Fruit fly (Drosophila melanogaster): ENCODE results near the gene Blos4.

DNA sequence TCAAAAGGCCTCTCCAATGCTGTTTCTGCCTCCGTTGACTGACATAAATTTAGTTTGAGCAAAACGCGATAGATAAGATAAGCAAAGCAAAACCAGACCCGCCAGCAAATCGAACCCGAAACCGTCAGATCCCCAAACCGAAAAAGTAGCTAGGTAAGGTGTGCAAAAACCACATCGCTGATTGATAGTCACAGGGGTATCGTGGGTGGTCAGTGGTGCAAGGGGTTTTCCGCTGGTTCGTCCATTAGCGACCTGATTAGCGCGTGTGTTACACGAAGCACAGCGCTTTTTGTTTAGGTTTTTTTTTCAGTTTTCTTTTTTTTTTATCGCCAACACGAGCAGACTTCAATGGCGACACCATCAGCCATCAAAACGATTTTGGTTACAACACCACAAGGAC is 15.0 kb upstream of the Blos4 start:
- TF ChIP-seq fd96Ca (GFP tag; IDR thresholded peaks at IDR 0.05) (no peak), CG34367 (tag; optimal IDR thresholded peaks at IDR 0.05) (no peak)

Measured in whole organism, pupa.